Fruit fly (Drosophila melanogaster) whole organism, embryonic: ENCODE results near the gene hbt.
A peak's percentile ranks its signal among the peaks of the same experiment; 100 is the strongest.

Source experiments
- Bteb2 ChIP-seq: fragments of 200-800 bp; sonication (Bioruptor generic); optimal IDR thresholded peaks from 2 replicates; lab custom pipeline; 2016; ENCODE audit warnings: missing biosample characterization, missing genetic modification characterization
- CG11093 ChIP-seq: fragments of 200-800 bp; sonication (Bioruptor generic); IDR thresholded peaks from 3 replicates; pipeline ENCODE4 v1.3.6; 2022; ENCODE audit warnings: missing biosample characterization, missing genetic modification characterization
- CG11695 ChIP-seq: fragments of 200-800 bp; sonication (Bioruptor generic); IDR thresholded peaks from 3 replicates; pipeline ENCODE4 v1.3.6; 2022; ENCODE audit warnings: missing biosample characterization, missing genetic modification characterization
- CG12659 ChIP-seq: fragments of 200-800 bp; sonication (Bioruptor generic); optimal IDR thresholded peaks from 3 replicates; lab custom pipeline; 2017; ENCODE audit warnings: mild to moderate bottlenecking, missing biosample characterization, missing genetic modification reagents, missing genetic modification characterization
- CG13296 ChIP-seq: fragments of 200-800 bp; sonication (Bioruptor generic); optimal IDR thresholded peaks from 3 replicates; lab custom pipeline; 2018; ENCODE audit warnings: missing biosample characterization, mild to moderate bottlenecking, missing genetic modification characterization
- CG14860 ChIP-seq: fragments of 200-800 bp; sonication (Bioruptor generic); IDR thresholded peaks from 3 replicates; pipeline ENCODE4 v1.3.6; 2022; ENCODE audit warnings: missing biosample characterization, missing genetic modification characterization; ENCODE audit not compliant: partially characterized antibody
- CG16863 ChIP-seq: fragments of 200-800 bp; sonication (Bioruptor generic); optimal IDR thresholded peaks from 3 replicates; lab custom pipeline; 2016; ENCODE audit warnings: missing biosample characterization, missing genetic modification characterization
- CG3163 ChIP-seq: fragments of 200-800 bp; sonication (Bioruptor generic); optimal IDR thresholded peaks from 3 replicates; lab custom pipeline; 2016; ENCODE audit warnings: missing biosample characterization, missing genetic modification characterization
- CG34422 ChIP-seq: fragments of 200-800 bp; sonication (Bioruptor generic); IDR thresholded peaks from 3 replicates; pipeline ENCODE4 v1.3.6; 2022; ENCODE audit warnings: missing biosample characterization, missing genetic modification characterization
- CG4854 ChIP-seq: fragments of 200-800 bp; sonication (Bioruptor generic); optimal IDR thresholded peaks from 2 replicates; lab custom pipeline; 2016; ENCODE audit warnings: missing biosample characterization, missing genetic modification characterization, inconsistent platforms
- CG5245 ChIP-seq: fragments of 200-800 bp; sonication (Bioruptor generic); optimal IDR thresholded peaks from 3 replicates; lab custom pipeline; 2016; ENCODE audit warnings: missing biosample characterization, missing genetic modification characterization
- CG7372 ChIP-seq: fragments of 200-800 bp; sonication (Bioruptor generic); IDR thresholded peaks from 2 replicates; pipeline ENCODE4 v1.3.6; 2022; ENCODE audit warnings: missing biosample characterization, missing genetic modification characterization
- CG7556 ChIP-seq: fragments of 200-800 bp; sonication (Bioruptor generic); optimal IDR thresholded peaks from 2 replicates; lab custom pipeline; 2017; ENCODE audit warnings: missing biosample characterization, mild to moderate bottlenecking, missing genetic modification characterization
- CG8290 ChIP-seq, 3 experiments: fragments of 200-800 bp; sonication (Bioruptor generic); optimal IDR thresholded peaks; 2 replicates each; lab custom pipeline; 2016 to 2019; ENCODE audit warnings: missing biosample characterization in 3 of 3, missing genetic modification characterization in 3 of 3, mild to moderate bottlenecking in 2 of 3, moderate library complexity in 1 of 3
- CG8765 ChIP-seq: fragments of 200-800 bp; sonication (Bioruptor generic); IDR thresholded peaks from 2 replicates; pipeline ENCODE4 v1.3.6; 2022; ENCODE audit warnings: missing biosample characterization, missing genetic modification characterization
- CoRest ChIP-seq: fragments of 200-800 bp; sonication (Bioruptor generic); optimal IDR thresholded peaks from 3 replicates; lab custom pipeline; 2018; ENCODE audit warnings: missing biosample characterization, mild to moderate bottlenecking, missing genetic modification characterization, moderate library complexity
- Dek ChIP-seq: fragments of 200-800 bp; sonication (Bioruptor generic); optimal IDR thresholded peaks from 3 replicates; lab custom pipeline; 2019; ENCODE audit warnings: missing biosample characterization, mild to moderate bottlenecking, missing genetic modification characterization, moderate library complexity
- Ets97D ChIP-seq: fragments of 200-800 bp; sonication (Bioruptor generic); optimal IDR thresholded peaks from 3 replicates; lab custom pipeline; 2016; ENCODE audit warnings: missing biosample characterization, missing genetic modification characterization
- HLHmδ ChIP-seq: fragments of 200-800 bp; sonication (Bioruptor generic); optimal IDR thresholded peaks from 2 replicates; lab custom pipeline; 2018; ENCODE audit warnings: missing biosample characterization, mild to moderate bottlenecking, missing genetic modification characterization, moderate library complexity
- Hand ChIP-seq: fragments of 200-800 bp; sonication (Bioruptor generic); optimal IDR thresholded peaks from 2 replicates; lab custom pipeline; 2017; ENCODE audit warnings: mild to moderate bottlenecking, missing biosample characterization, missing genetic modification reagents, missing genetic modification characterization
- MESR4 ChIP-seq: fragments of 200-800 bp; sonication (Bioruptor generic); optimal IDR thresholded peaks from 2 replicates; lab custom pipeline; 2018; ENCODE audit warnings: missing biosample characterization, mild to moderate bottlenecking, missing genetic modification characterization, moderate library complexity
- Mes4 ChIP-seq: fragments of 200-800 bp; sonication (Bioruptor generic); optimal IDR thresholded peaks from 2 replicates; lab custom pipeline; 2016; ENCODE audit warnings: missing biosample characterization, missing genetic modification characterization
- Nf-YA ChIP-seq: fragments of 200-800 bp; sonication (Bioruptor generic); IDR thresholded peaks from 2 replicates; pipeline ENCODE4 v1.3.6; 2022; ENCODE audit warnings: missing biosample characterization, missing genetic modification characterization
- Ravus ChIP-seq: fragments of 200-800 bp; sonication (Bioruptor generic); IDR thresholded peaks from 2 replicates; pipeline ENCODE4 v1.3.6; 2022; ENCODE audit warnings: missing biosample characterization, missing genetic modification characterization
- Rfx ChIP-seq: fragments of 200-800 bp; sonication (Bioruptor generic); IDR thresholded peaks from 2 replicates; pipeline ENCODE4 v1.3.6; 2022; ENCODE audit warnings: missing biosample characterization, missing genetic modification characterization
- Scr ChIP-seq: fragments of 200-800 bp; sonication (Bioruptor generic); IDR thresholded peaks from 2 replicates; pipeline ENCODE4 v1.3.6; 2022; ENCODE audit warnings: missing biosample characterization, missing genetic modification characterization; ENCODE audit not compliant: partially characterized antibody
- Taf1 ChIP-seq: fragments of 200-800 bp; sonication (Bioruptor generic); IDR thresholded peaks from 2 replicates; pipeline ENCODE4 v1.3.6; 2022; ENCODE audit warnings: missing biosample characterization, missing genetic modification characterization
- YL-1 ChIP-seq: fragments of 200-800 bp; sonication (Bioruptor generic); optimal IDR thresholded peaks from 3 replicates; lab custom pipeline; 2017; ENCODE audit warnings: missing biosample characterization, mild to moderate bottlenecking, missing genetic modification characterization
- ash1 ChIP-seq: fragments of 200-800 bp; sonication (Bioruptor generic); optimal IDR thresholded peaks from 2 replicates; lab custom pipeline; 2018; ENCODE audit warnings: missing biosample characterization, mild to moderate bottlenecking, missing genetic modification characterization
- az2 ChIP-seq: fragments of 200-800 bp; sonication (Bioruptor generic); optimal IDR thresholded peaks from 3 replicates; lab custom pipeline; 2016; ENCODE audit warnings: missing biosample characterization, missing genetic modification characterization
- corto ChIP-seq: fragments of 200-800 bp; sonication (Bioruptor generic); optimal IDR thresholded peaks from 2 replicates; lab custom pipeline; 2016; ENCODE audit warnings: missing biosample characterization, mild to moderate bottlenecking, missing genetic modification characterization, moderate library complexity
- croc ChIP-seq: fragments of 200-800 bp; sonication (Bioruptor generic); conservative IDR thresholded peaks from 3 replicates; pipeline ENCODE4 v1.3.6; 2022; ENCODE audit warnings: missing biosample characterization, missing genetic modification characterization
- danr ChIP-seq: fragments of 200-800 bp; sonication (Bioruptor generic); IDR thresholded peaks from 2 replicates; pipeline ENCODE4 v1.3.6; 2022; ENCODE audit warnings: missing biosample characterization, missing genetic modification characterization
- dati ChIP-seq: fragments of 200-800 bp; sonication (Bioruptor generic); IDR thresholded peaks from 2 replicates; pipeline ENCODE4 v1.3.6; 2022; ENCODE audit warnings: missing biosample characterization, missing genetic modification characterization
- dpn ChIP-seq, 2 experiments: fragments of 200-800 bp; sonication (Bioruptor generic); optimal IDR thresholded peaks; 3 replicates each; lab custom pipeline; 2016; ENCODE audit warnings: missing biosample characterization in 2 of 2, missing genetic modification characterization in 2 of 2
- fd64A ChIP-seq: fragments of 200-800 bp; sonication (Bioruptor generic); optimal IDR thresholded peaks from 3 replicates; lab custom pipeline; 2018; ENCODE audit warnings: missing biosample characterization, mild to moderate bottlenecking, missing genetic modification characterization
- her ChIP-seq: fragments of 200-800 bp; sonication (Bioruptor generic); optimal IDR thresholded peaks from 2 replicates; lab custom pipeline; 2016; ENCODE audit warnings: missing biosample characterization, missing genetic modification characterization
- mirr ChIP-seq: fragments of 200-800 bp; sonication (Bioruptor generic); optimal IDR thresholded peaks from 3 replicates; lab custom pipeline; 2018; ENCODE audit warnings: missing biosample characterization, mild to moderate bottlenecking, missing genetic modification characterization
- odd ChIP-seq: fragments of 200-800 bp; sonication (Bioruptor generic); optimal IDR thresholded peaks from 2 replicates; lab custom pipeline; 2017; ENCODE audit warnings: missing biosample characterization, mild to moderate bottlenecking, missing genetic modification characterization
- peb ChIP-seq: fragments of 200-800 bp; sonication (Bioruptor generic); IDR thresholded peaks from 2 replicates; pipeline ENCODE4 v1.3.6; 2022; ENCODE audit warnings: missing biosample characterization, missing genetic modification characterization
- phol ChIP-seq: fragments of 200-800 bp; sonication (Bioruptor generic); optimal IDR thresholded peaks from 3 replicates; lab custom pipeline; 2018; ENCODE audit warnings: missing biosample characterization, mild to moderate bottlenecking, missing genetic modification characterization, moderate library complexity
- pita ChIP-seq: fragments of 200-800 bp; sonication (Bioruptor generic); optimal IDR thresholded peaks from 2 replicates; lab custom pipeline; 2017; ENCODE audit warnings: missing biosample characterization, mild to moderate bottlenecking, missing genetic modification characterization
- pnt ChIP-seq: fragments of 200-800 bp; sonication (Bioruptor generic); optimal IDR thresholded peaks from 3 replicates; lab custom pipeline; 2016; ENCODE audit warnings: missing biosample characterization, missing genetic modification characterization
- sima ChIP-seq: fragments of 200-800 bp; sonication (Bioruptor generic); optimal IDR thresholded peaks from 2 replicates; lab custom pipeline; 2016; ENCODE audit warnings: missing biosample characterization, missing genetic modification characterization
- sqz ChIP-seq: fragments of 200-800 bp; sonication (Bioruptor generic); optimal IDR thresholded peaks from 3 replicates; lab custom pipeline; 2018; ENCODE audit warnings: missing biosample characterization, mild to moderate bottlenecking, missing genetic modification characterization
- tgo ChIP-seq: fragments of 200-800 bp; sonication (Bioruptor generic); IDR thresholded peaks from 3 replicates; pipeline ENCODE4 v1.3.6; 2022; ENCODE audit warnings: missing biosample characterization, missing genetic modification characterization
- tio ChIP-seq: fragments of 200-800 bp; sonication (Bioruptor generic); optimal IDR thresholded peaks from 2 replicates; lab custom pipeline; 2017; ENCODE audit warnings: missing biosample characterization, missing genetic modification characterization, inconsistent platforms
- unc-4 ChIP-seq: fragments of 200-800 bp; sonication (Bioruptor generic); IDR thresholded peaks from 2 replicates; pipeline ENCODE4 v1.3.6; 2022; ENCODE audit warnings: missing biosample characterization, missing genetic modification characterization; ENCODE audit not compliant: partially characterized antibody
- wdn ChIP-seq: fragments of 200-800 bp; sonication (Bioruptor generic); IDR thresholded peaks from 2 replicates; pipeline ENCODE4 v1.3.6; 2022; ENCODE audit warnings: missing biosample characterization, missing genetic modification characterization
- zf30C ChIP-seq: fragments of 200-800 bp; sonication (Bioruptor generic); optimal IDR thresholded peaks from 3 replicates; lab custom pipeline; 2018; ENCODE audit warnings: missing biosample characterization, mild to moderate bottlenecking, missing genetic modification characterization

The hbt gene

dm6 chr2L:13378488-13378964 lies 47.6 kb upstream of the hbt start, which contains the start of the genes CG9302 and beta'COP (continued):
- peak; percentile 88 for TF ChIP-seq CoRest (tag; lab: Kevin White, UChicago)
- TF ChIP-seq CG7372 (GFP tag; lab: Robert Waterston, UW): no peak; the same call in 1 of the 2 replicates
- TF ChIP-seq Hand: no peak
- TF ChIP-seq CG13296 (GFP tag; lab: Kevin White, UChicago): no peak
- TF ChIP-seq Scr (GFP tag; lab: Robert Waterston, UW): peak; percentile 80
- TF ChIP-seq CG8765 (GFP tag; lab: Robert Waterston, UW): peak; percentile 15; the same call in 1 of the 2 replicates
- TF ChIP-seq pita: no peak
- TF ChIP-seq croc: peak; percentile 56
- TF ChIP-seq Dek (tag; lab: Kevin White, UChicago): no peak
- TF ChIP-seq CG11093: peak; percentile 44; the same call in 1 of the 3 replicates
- TF ChIP-seq danr (GFP tag; lab: Robert Waterston, UW): peak; percentile 47; the same call in 1 of the 2 replicates
- no peak for TF ChIP-seq CG3163 (GFP tag; lab: Kevin White, UChicago)
- 0 out of 3 replicates have a peak, but pooled peaks have one; percentile 57 for TF ChIP-seq CG34422 (GFP tag; lab: Robert Waterston, UW)
- peak; percentile 71 for TF ChIP-seq unc-4 (GFP tag; lab: Robert Waterston, UW)
- TF ChIP-seq Ravus: no peak
- no peak for TF ChIP-seq pnt (GFP tag; lab: Kevin White, UChicago)
- TF ChIP-seq HLHmδ (GFP tag; lab: Kevin White, UChicago): no peak
- no peak for TF ChIP-seq ash1 (GFP tag; lab: Kevin White, UChicago)
- no peak for TF ChIP-seq Mes4 (GFP tag; lab: Kevin White, UChicago)
- TF ChIP-seq MESR4 (GFP tag; lab: Kevin White, UChicago): no peak
- peak; percentile 81 for TF ChIP-seq phol
- no peak for TF ChIP-seq corto (GFP tag; lab: Kevin White, UChicago)
- peak; percentile 71 for TF ChIP-seq az2 (GFP tag; lab: Kevin White, UChicago)
- TF ChIP-seq tgo (GFP tag; lab: Robert Waterston, UW): peak; percentile 54; the same call in 1 of the 3 replicates
- TF ChIP-seq CG7556 (GFP tag; lab: Kevin White, UChicago): peak; percentile 70
- no peak for TF ChIP-seq mirr (GFP tag; lab: Kevin White, UChicago)
- no peak for TF ChIP-seq odd (GFP tag; lab: Kevin White, UChicago)
- TF ChIP-seq CG8290 (GFP tag; optimal IDR thresholded peaks at IDR 0.05; lab: Kevin White, UChicago): peak; percentile 47
- TF ChIP-seq CG8290 (tag; optimal IDR thresholded peaks at IDR 0.05; lab: Kevin White, UChicago): peak in 1 of 2 experiments; percentile 15
- peak; percentile 73 for TF ChIP-seq YL-1 (GFP tag; lab: Kevin White, UChicago)
- no peak for TF ChIP-seq her (GFP tag; lab: Kevin White, UChicago)
- no peak for TF ChIP-seq CG11695 (GFP tag; lab: Robert Waterston, UW)
- peak; percentile 89 for TF ChIP-seq CG12659 (GFP tag; lab: Kevin White, UChicago)
- peak; percentile 76 for TF ChIP-seq Rfx (GFP tag; lab: Robert Waterston, UW)
- peak; percentile 1 for TF ChIP-seq CG16863 (GFP tag; lab: Kevin White, UChicago)
- TF ChIP-seq CG14860 (GFP tag; lab: Robert Waterston, UW): peak; percentile 68; the same call in 2 of the 3 replicates
- TF ChIP-seq sima (GFP tag; lab: Kevin White, UChicago): no peak
- no peak; the same call in 1 of the 2 replicates for TF ChIP-seq wdn
- peak; percentile 31 for TF ChIP-seq CG5245 (GFP tag; lab: Kevin White, UChicago)
- peak; percentile 31 to 63 for TF ChIP-seq dpn (GFP tag; optimal IDR thresholded peaks at IDR 0.05; lab: Kevin White, UChicago)
- peak; percentile 31 for TF ChIP-seq CG4854 (GFP tag; lab: Kevin White, UChicago)
- TF ChIP-seq sqz: no peak
- TF ChIP-seq Taf1 (GFP tag; lab: Robert Waterston, UW): 0 out of 2 replicates have a peak, but pooled peaks have one; percentile 24
- TF ChIP-seq dati (GFP tag; lab: Robert Waterston, UW): no peak
- TF ChIP-seq zf30C (GFP tag; lab: Kevin White, UChicago): no peak
- no peak for TF ChIP-seq tio (GFP tag; lab: Kevin White, UChicago)
- TF ChIP-seq fd64A (GFP tag; lab: Kevin White, UChicago): no peak
- no peak for TF ChIP-seq Nf-YA (GFP tag; lab: Robert Waterston, UW)
- no peak for TF ChIP-seq Bteb2 (GFP tag; lab: Kevin White, UChicago)
- TF ChIP-seq peb: 0 out of 2 replicates have a peak, but pooled peaks have one; percentile 25
- TF ChIP-seq Ets97D (GFP tag; lab: Kevin White, UChicago): peak; percentile 45
